Fruit fly (Drosophila melanogaster) whole organism, embryonic: ENCODE measurements around the gene CG34296.
A peak's percentile ranks its signal among the peaks of the same experiment; 100 is the strongest.

ENCODE experiments used
- ATbp ChIP-seq: fragments of 200-800 bp; sonication (Bioruptor generic); optimal IDR thresholded peaks from 2 replicates; lab custom pipeline; 2017; ENCODE audit warnings: missing biosample characterization, mild to moderate bottlenecking, missing genetic modification characterization, missing genetic modification reagents
- Atf-2 ChIP-seq: fragments of 200-800 bp; sonication (Bioruptor generic); optimal IDR thresholded peaks from 2 replicates; lab custom pipeline; 2016; ENCODE audit warnings: missing biosample characterization, missing genetic modification characterization
- B-H2 ChIP-seq: fragments of 200-800 bp; sonication (Bioruptor generic); optimal IDR thresholded peaks from 2 replicates; lab custom pipeline; 2018; ENCODE audit warnings: missing biosample characterization, mild to moderate bottlenecking, missing genetic modification characterization
- BEAF-32 ChIP-seq: fragments of 200-800 bp; sonication (Bioruptor generic); optimal IDR thresholded peaks from 3 replicates; lab custom pipeline; 2017; ENCODE audit warnings: missing biosample characterization, missing genetic modification characterization, mild to moderate bottlenecking, moderate library complexity, missing genetic modification reagents
- CG11398 ChIP-seq: fragments of 200-800 bp; sonication (Bioruptor generic); optimal IDR thresholded peaks from 2 replicates; lab custom pipeline; 2016; ENCODE audit warnings: missing biosample characterization, missing genetic modification characterization
- CG1233 ChIP-seq: fragments of 200-800 bp; sonication (Bioruptor generic); optimal IDR thresholded peaks from 4 replicates; lab custom pipeline; 2018; ENCODE audit warnings: missing biosample characterization, mild to moderate bottlenecking, missing genetic modification characterization
- CG15269 ChIP-seq: fragments of 200-800 bp; sonication (Bioruptor generic); optimal IDR thresholded peaks from 2 replicates; lab custom pipeline; 2018; ENCODE audit warnings: missing biosample characterization, mild to moderate bottlenecking, missing genetic modification characterization, moderate library complexity
- CG1792 ChIP-seq: fragments of 200-800 bp; sonication (Bioruptor generic); optimal IDR thresholded peaks from 2 replicates; lab custom pipeline; 2016; ENCODE audit warnings: missing biosample characterization, missing genetic modification characterization
- CG18262 ChIP-seq: fragments of 200-800 bp; optimal IDR thresholded peaks from 3 replicates; lab custom pipeline; 2019; ENCODE audit warnings: missing biosample characterization, mild to moderate bottlenecking, missing genetic modification characterization, moderate library complexity
- CG18619 ChIP-seq: fragments of 200-800 bp; sonication (Bioruptor generic); optimal IDR thresholded peaks from 3 replicates; lab custom pipeline; 2017; ENCODE audit warnings: missing biosample characterization, mild to moderate bottlenecking, missing genetic modification characterization
- CG2120 ChIP-seq: fragments of 200-800 bp; sonication (Bioruptor generic); optimal IDR thresholded peaks from 3 replicates; lab custom pipeline; 2016; ENCODE audit warnings: missing biosample characterization, missing genetic modification characterization
- CG2202 ChIP-seq: fragments of 200-800 bp; sonication (Bioruptor generic); optimal IDR thresholded peaks from 2 replicates; lab custom pipeline; 2018; ENCODE audit warnings: missing biosample characterization, mild to moderate bottlenecking, missing genetic modification characterization
- CG30020 ChIP-seq: fragments of 200-800 bp; optimal IDR thresholded peaks from 2 replicates; lab custom pipeline; 2019; ENCODE audit warnings: missing biosample characterization, mild to moderate bottlenecking, missing genetic modification characterization, moderate library complexity
- CG30403 ChIP-seq: fragments of 200-800 bp; sonication (Bioruptor generic); optimal IDR thresholded peaks from 3 replicates; lab custom pipeline; 2016; ENCODE audit warnings: missing biosample characterization, missing genetic modification characterization
- CG30431 ChIP-seq: fragments of 200-800 bp; sonication (Bioruptor generic); optimal IDR thresholded peaks from 2 replicates; lab custom pipeline; 2017; ENCODE audit warnings: missing biosample characterization, missing genetic modification characterization
- CG6765 ChIP-seq: fragments of 200-800 bp; sonication (Bioruptor generic); optimal IDR thresholded peaks from 3 replicates; lab custom pipeline; 2017; ENCODE audit warnings: missing biosample characterization, mild to moderate bottlenecking, missing genetic modification characterization
- CG6791 ChIP-seq: fragments of 200-800 bp; sonication (Bioruptor generic); IDR thresholded peaks from 3 replicates; pipeline ENCODE4 v1.3.6; 2022; ENCODE audit warnings: missing biosample characterization, missing genetic modification characterization; ENCODE audit not compliant: partially characterized antibody
- CG7271 ChIP-seq: fragments of 200-800 bp; sonication (Bioruptor generic); optimal IDR thresholded peaks from 2 replicates; lab custom pipeline; 2018; ENCODE audit warnings: missing biosample characterization, mild to moderate bottlenecking, missing genetic modification characterization, moderate library complexity
- CG9932 ChIP-seq: fragments of 200-800 bp; sonication (Bioruptor generic); IDR thresholded peaks from 2 replicates; pipeline ENCODE4 v1.3.6; 2022; ENCODE audit warnings: missing biosample characterization, missing genetic modification characterization
- CoRest ChIP-seq: fragments of 200-800 bp; sonication (Bioruptor generic); optimal IDR thresholded peaks from 3 replicates; lab custom pipeline; 2018; ENCODE audit warnings: missing biosample characterization, mild to moderate bottlenecking, missing genetic modification characterization, moderate library complexity
- Doc2 ChIP-seq: fragments of 200-800 bp; sonication (Bioruptor generic); IDR thresholded peaks from 2 replicates; pipeline ENCODE4 v1.3.6; 2022; ENCODE audit warnings: missing biosample characterization, missing genetic modification characterization
- Dp ChIP-seq: fragments of 200-800 bp; sonication (Bioruptor generic); optimal IDR thresholded peaks from 2 replicates; lab custom pipeline; 2018; ENCODE audit warnings: missing biosample characterization, mild to moderate bottlenecking, missing genetic modification characterization, moderate library complexity
- Elba2 ChIP-seq: fragments of 200-800 bp; sonication (Bioruptor generic); optimal IDR thresholded peaks from 3 replicates; lab custom pipeline; 2016; ENCODE audit warnings: missing biosample characterization, missing genetic modification characterization
- GATAe ChIP-seq: fragments of 200-800 bp; sonication (Bioruptor generic); conservative IDR thresholded peaks from 2 replicates; pipeline ENCODE4 v1.3.6; 2022; ENCODE audit warnings: missing biosample characterization, missing genetic modification characterization
- Gug ChIP-seq: fragments of 200-800 bp; sonication (Bioruptor generic); IDR thresholded peaks from 4 replicates; pipeline ENCODE4 v1.3.6; 2022; ENCODE audit warnings: missing biosample characterization, missing genetic modification characterization
- Jarid2 ChIP-seq: fragments of 200-800 bp; sonication (Bioruptor generic); optimal IDR thresholded peaks from 3 replicates; lab custom pipeline; 2017; ENCODE audit warnings: mild to moderate bottlenecking, missing biosample characterization, missing genetic modification reagents, missing genetic modification characterization
- Max ChIP-seq: fragments of 200-800 bp; sonication (Bioruptor generic); optimal IDR thresholded peaks from 2 replicates; lab custom pipeline; 2016; ENCODE audit warnings: missing biosample characterization, mild to moderate bottlenecking, missing genetic modification characterization
- Ptx1 ChIP-seq: fragments of 200-800 bp; sonication (Bioruptor generic); IDR thresholded peaks from 2 replicates; pipeline ENCODE4 v1.3.6; 2022; ENCODE audit warnings: missing biosample characterization, missing genetic modification characterization
- Sry-β ChIP-seq: fragments of 200-800 bp; sonication (Bioruptor generic); optimal IDR thresholded peaks from 2 replicates; lab custom pipeline; 2018; ENCODE audit warnings: missing biosample characterization, mild to moderate bottlenecking, missing genetic modification characterization, moderate library complexity
- ac ChIP-seq: fragments of 200-800 bp; sonication (Bioruptor generic); optimal IDR thresholded peaks from 3 replicates; lab custom pipeline; 2017; ENCODE audit warnings: missing biosample characterization, mild to moderate bottlenecking, missing genetic modification characterization
- bsh ChIP-seq, 2 experiments: fragments of 200-800 bp; sonication (Bioruptor generic); optimal IDR thresholded peaks; 2 replicates each; lab custom pipeline; 2017 to 2018; ENCODE audit warnings: mild to moderate bottlenecking in 2 of 2, missing biosample characterization in 2 of 2, missing genetic modification characterization in 2 of 2, moderate library complexity in 1 of 2
- fd64A ChIP-seq: fragments of 200-800 bp; sonication (Bioruptor generic); optimal IDR thresholded peaks from 3 replicates; lab custom pipeline; 2018; ENCODE audit warnings: missing biosample characterization, mild to moderate bottlenecking, missing genetic modification characterization
- fru ChIP-seq: fragments of >200 bp; optimal IDR thresholded peaks from 2 replicates; lab custom pipeline; 2017
- grau ChIP-seq: fragments of 200-800 bp; optimal IDR thresholded peaks from 3 replicates; lab custom pipeline; 2019; ENCODE audit warnings: missing biosample characterization, mild to moderate bottlenecking, missing genetic modification characterization, moderate library complexity
- gsb ChIP-seq: fragments of 200-800 bp; sonication (Bioruptor generic); IDR thresholded peaks from 2 replicates; pipeline ENCODE4 v1.3.6; 2022; ENCODE audit warnings: missing biosample characterization, missing genetic modification characterization
- hbn ChIP-seq: fragments of 200-800 bp; sonication (Bioruptor generic); IDR thresholded peaks from 2 replicates; pipeline ENCODE4 v1.3.6; 2022; ENCODE audit warnings: missing biosample characterization, missing genetic modification characterization; ENCODE audit not compliant: partially characterized antibody
- kni ChIP-seq: fragments of 200-800 bp; sonication (Bioruptor generic); optimal IDR thresholded peaks from 3 replicates; lab custom pipeline; 2017; ENCODE audit warnings: mild to moderate bottlenecking, missing biosample characterization, missing genetic modification reagents, missing genetic modification characterization
- lilli ChIP-seq: fragments of 200-800 bp; sonication (Bioruptor generic); optimal IDR thresholded peaks from 3 replicates; lab custom pipeline; 2016; ENCODE audit warnings: missing biosample characterization, missing genetic modification characterization
- nau ChIP-seq: fragments of 200-800 bp; sonication (Bioruptor generic); optimal IDR thresholded peaks from 3 replicates; lab custom pipeline; 2017; ENCODE audit warnings: missing biosample characterization, mild to moderate bottlenecking, missing genetic modification characterization, missing genetic modification reagents
- nerfin-2 ChIP-seq: fragments of 200-800 bp; sonication (Bioruptor generic); IDR thresholded peaks from 2 replicates; pipeline ENCODE4 v1.3.6; 2022; ENCODE audit warnings: missing biosample characterization, missing genetic modification characterization; ENCODE audit not compliant: partially characterized antibody
- oc ChIP-seq: fragments of 200-800 bp; sonication (Bioruptor generic); optimal IDR thresholded peaks from 2 replicates; lab custom pipeline; 2018; ENCODE audit warnings: missing biosample characterization, mild to moderate bottlenecking, missing genetic modification characterization, moderate library complexity
- pzg ChIP-seq: fragments of 200-800 bp; sonication (Bioruptor generic); optimal IDR thresholded peaks from 3 replicates; lab custom pipeline; 2018; ENCODE audit warnings: missing biosample characterization, mild to moderate bottlenecking, missing genetic modification characterization, moderate library complexity
- rib ChIP-seq: fragments of 200-800 bp; sonication (Bioruptor generic); IDR thresholded peaks from 2 replicates; pipeline ENCODE4 v1.3.6; 2022; ENCODE audit warnings: missing biosample characterization, missing genetic modification characterization
- row ChIP-seq: fragments of 200-800 bp; sonication (Bioruptor generic); IDR thresholded peaks from 3 replicates; pipeline ENCODE4 v1.3.6; 2022; ENCODE audit warnings: missing biosample characterization, missing genetic modification characterization
- sens ChIP-seq: fragments of 200-800 bp; sonication (Bioruptor generic); peaks from one replicate; lab custom pipeline; 2016; ENCODE audit warnings: missing biosample characterization, missing genetic modification characterization
- stc ChIP-seq: fragments of 200-800 bp; sonication (Bioruptor generic); IDR thresholded peaks from 2 replicates; pipeline ENCODE4 v1.3.6; 2022; ENCODE audit warnings: missing biosample characterization, missing genetic modification characterization
- tap ChIP-seq: fragments of 200-800 bp; optimal IDR thresholded peaks from 3 replicates; lab custom pipeline; 2019; ENCODE audit warnings: missing biosample characterization, mild to moderate bottlenecking, missing genetic modification characterization, moderate library complexity
- tgo ChIP-seq: fragments of 200-800 bp; sonication (Bioruptor generic); IDR thresholded peaks from 3 replicates; pipeline ENCODE4 v1.3.6; 2022; ENCODE audit warnings: missing biosample characterization, missing genetic modification characterization
- tin ChIP-seq: fragments of 200-800 bp; sonication (Bioruptor generic); optimal IDR thresholded peaks from 3 replicates; lab custom pipeline; 2016; ENCODE audit warnings: missing biosample characterization, missing genetic modification characterization

CG34296 gene

dm6 chr3R:29748591-29749303, 26.4 kb downstream of the CG34296 start, which contains the start of the genes ATPsyngamma and yata (continued):
- TF ChIP-seq Gug (GFP tag; lab: Robert Waterston, UW) (peak; percentile 45; the same call in 1 of the 4 replicates), oc (tag; lab: Kevin White, UChicago) (peak; percentile 67), CG7271 (tag; lab: Kevin White, UChicago) (peak; percentile 18), tin (GFP tag; lab: Kevin White, UChicago) (peak; percentile 31), CG9932 (GFP tag; lab: Robert Waterston, UW) (peak; percentile 53; the same call in 1 of the 2 replicates), CG11398 (GFP tag; lab: Kevin White, UChicago) (no peak), CG6765 (GFP tag; lab: Kevin White, UChicago) (peak; percentile 31), nau (no peak), Doc2 (GFP tag; lab: Robert Waterston, UW) (no peak), GATAe (GFP tag; lab: Robert Waterston, UW) (no peak), pzg (GFP tag; lab: Kevin White, UChicago) (peak; percentile 49), sens (GFP tag; lab: Kevin White, UChicago) (peak; percentile 74), Ptx1 (peak; percentile 47), stc (GFP tag; lab: Robert Waterston, UW) (no peak), fd64A (no peak), CG30431 (GFP tag; lab: Kevin White, UChicago) (no peak), fru (lab: Kevin White, UChicago) (no peak), CG18619 (peak; percentile 40), ATbp (peak; percentile 4), CG1233 (GFP tag; lab: Kevin White, UChicago) (peak; percentile 24), CG18262 (tag; lab: Kevin White, UChicago) (peak; percentile 36), Sry-β (GFP tag; lab: Kevin White, UChicago) (peak; percentile 41), bsh (GFP tag; optimal IDR thresholded peaks at IDR 0.05; lab: Kevin White, UChicago) (no peak), hbn (GFP tag; lab: Robert Waterston, UW) (peak; percentile 59), CG15269 (tag; lab: Kevin White, UChicago) (no peak), Jarid2 (GFP tag; lab: Kevin White, UChicago) (no peak), Dp (GFP tag; lab: Kevin White, UChicago) (peak; percentile 8), Atf-2 (GFP tag; lab: Kevin White, UChicago) (no peak), CG6791 (GFP tag; lab: Robert Waterston, UW) (peak; percentile 79), B-H2 (GFP tag; lab: Kevin White, UChicago) (peak; percentile 66), CG1792 (GFP tag; lab: Kevin White, UChicago) (no peak), CG30020 (peak; percentile 42), kni (GFP tag; lab: Kevin White, UChicago) (no peak), CG2202 (tag; lab: Kevin White, UChicago) (no peak), ac (no peak), gsb (GFP tag; lab: Robert Waterston, UW) (no peak), Elba2 (GFP tag; lab: Kevin White, UChicago) (peak; percentile 9), nerfin-2 (GFP tag; lab: Robert Waterston, UW) (0 out of 2 replicates have a peak, but pooled peaks have one; percentile 30), tgo (0 out of 3 replicates have a peak, but pooled peaks have one; percentile 26), row (GFP tag; lab: Robert Waterston, UW) (peak; percentile 86), Max (GFP tag; lab: Kevin White, UChicago) (peak; percentile 27), rib (GFP tag; lab: Robert Waterston, UW) (0 out of 2 replicates have a peak, but pooled peaks have one; percentile 28), CG2120 (GFP tag; lab: Kevin White, UChicago) (peak; percentile 21), lilli (GFP tag; lab: Kevin White, UChicago) (peak; percentile 29), CG30403 (GFP tag; lab: Kevin White, UChicago) (peak; percentile 9), BEAF-32 (GFP tag; lab: Kevin White, UChicago) (peak; percentile 78), grau (tag; lab: Kevin White, UChicago) (peak; percentile 49), tap (no peak), CoRest (tag; lab: Kevin White, UChicago) (peak; percentile 56)
